Fruit fly (Drosophila melanogaster) whole organism, adult: ENCODE data around the gene Der-2.
A peak's percentile ranks its signal among the peaks of the same experiment; 100 is the strongest.

Source experiments
- CG11617 ChIP-seq: fragments of 200-800 bp; sonication (Bioruptor generic); optimal IDR thresholded peaks from 2 replicates; lab custom pipeline; 2017; ENCODE audit warnings: mild to moderate bottlenecking, missing biosample characterization, missing genetic modification reagents, missing genetic modification characterization
- CG12768 ChIP-seq: fragments of 200-800 bp; sonication (Bioruptor generic); optimal IDR thresholded peaks from 2 replicates; lab custom pipeline; 2017; ENCODE audit warnings: missing biosample characterization, missing genetic modification characterization, mild to moderate bottlenecking, moderate library complexity, missing genetic modification reagents
- CG1620 ChIP-seq: fragments of 200-800 bp; sonication (Bioruptor generic); optimal IDR thresholded peaks from 2 replicates; lab custom pipeline; 2016; ENCODE audit warnings: missing biosample characterization, missing genetic modification characterization
- CG7045 ChIP-seq: fragments of 200-800 bp; sonication (Bioruptor generic); optimal IDR thresholded peaks from 2 replicates; lab custom pipeline; 2017; ENCODE audit warnings: missing biosample characterization, mild to moderate bottlenecking, missing genetic modification characterization
- CG7101 ChIP-seq: fragments of 200-800 bp; sonication (Bioruptor generic); optimal IDR thresholded peaks from 2 replicates; lab custom pipeline; 2018; ENCODE audit warnings: missing biosample characterization, mild to moderate bottlenecking, missing genetic modification characterization, moderate library complexity
- Clk ChIP-seq: fragments of 200-800 bp; sonication (Bioruptor generic); optimal IDR thresholded peaks from 2 replicates; lab custom pipeline; 2017; ENCODE audit warnings: missing biosample characterization, missing genetic modification characterization
- Crg-1 ChIP-seq: fragments of 200-800 bp; sonication (Bioruptor generic); optimal IDR thresholded peaks from 2 replicates; lab custom pipeline; 2016; ENCODE audit warnings: missing biosample characterization, missing genetic modification characterization
- bab1 ChIP-seq: fragments of 200-800 bp; sonication (Bioruptor generic); optimal IDR thresholded peaks from 3 replicates; lab custom pipeline; 2019; ENCODE audit warnings: missing biosample characterization, mild to moderate bottlenecking, missing genetic modification characterization, moderate library complexity

DNA sequence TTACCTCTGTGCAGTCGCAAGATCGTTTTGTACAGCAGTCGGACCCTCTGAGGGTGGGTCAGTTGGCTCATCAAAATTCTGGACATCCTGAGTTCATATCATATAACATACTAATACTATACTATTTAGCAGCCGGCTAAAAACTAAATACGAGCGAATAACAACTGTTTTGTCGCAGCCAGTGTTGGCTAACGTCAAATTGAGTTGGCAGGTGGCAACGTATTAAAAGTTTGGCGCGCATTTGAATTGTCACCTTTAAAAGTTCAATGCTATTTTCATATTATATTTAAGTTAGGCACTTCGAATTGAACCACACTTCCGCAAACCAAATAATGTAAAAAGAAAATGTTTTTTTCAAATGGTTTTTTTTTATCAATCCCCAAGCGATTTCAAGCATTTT, 1.7 kb downstream of the Der-2 start, which contains the start of gene Sdhaf3:
- TF ChIP-seq CG12768 (no peak), CG7101 (peak; percentile 0), Crg-1 (GFP tag; lab: Kevin White, UChicago) (peak; percentile 39), bab1 (GFP tag; lab: Kevin White, UChicago) (no peak), Clk (GFP tag; lab: Kevin White, UChicago) (no peak), CG7045 (GFP tag; lab: Kevin White, UChicago) (no peak), CG11617 (no peak), CG1620 (peak; percentile 29)
